Worm (Caenorhabditis elegans): ENCODE measurements around the gene algn-11.
A peak's percentile ranks its signal among the peaks of the same experiment; 100 is the strongest.

Gene algn-11

ce11 chrIII:7258931-7259330, 31.4 kb downstream of the algn-11 start, which contains the start of gene B0361.4:
Gene B0361.4 (plus strand): TSS chrIII:7258991.
- TF ChIP-seq ceh-16 (tag; optimal IDR thresholded peaks at IDR 0.05) (no peak), mab-5 (tag; optimal IDR thresholded peaks at IDR 0.05) (no peak), unc-55 (GFP tag; optimal IDR thresholded peaks at IDR 0.05) (no peak), sem-4 (tag; optimal IDR thresholded peaks at IDR 0.05) (no peak), blmp-1 (tag; optimal IDR thresholded peaks at IDR 0.05; ENCODE audit: insufficient read depth) (no peak), aly-2 (tag; optimal IDR thresholded peaks at IDR 0.05) (no peak), lin-11 (tag; optimal IDR thresholded peaks at IDR 0.05) (no peak), nhr-12 (tag; optimal IDR thresholded peaks at IDR 0.05) (no peak), elt-3 (tag; optimal IDR thresholded peaks at IDR 0.05) (no peak)

ce11 chrIII:7253669-7254068, 36.7 kb downstream of the algn-11 start:
- TF ChIP-seq C34F6.9 (tag; optimal IDR thresholded peaks at IDR 0.05) (no peak), nhr-12 (tag; optimal IDR thresholded peaks at IDR 0.05) (no peak), nhr-10 (tag; optimal IDR thresholded peaks at IDR 0.05) (no peak), sma-9 (GFP tag; optimal IDR thresholded peaks at IDR 0.05) (peak; percentile 41), sma-9 (tag; optimal IDR thresholded peaks at IDR 0.05) (no peak), ama-1 (optimal IDR thresholded peaks at IDR 0.05) (no peak), nhr-25 (tag; optimal IDR thresholded peaks at IDR 0.05) (no peak), ztf-1 (GFP tag; conservative IDR thresholded peaks at IDR 0.05) (no peak), lsy-2 (tag; optimal IDR thresholded peaks at IDR 0.05) (peak in 1 of 2 experiments; percentile 21)

ce11 chrIII:7247740-7248139, 42.6 kb downstream of the algn-11 start, which contains the start of gene zmp-6:
Gene zmp-6 (minus strand): TSS chrIII:7247840.
- TF ChIP-seq ceh-16 (tag; optimal IDR thresholded peaks at IDR 0.05) (no peak), blmp-1 (tag; optimal IDR thresholded peaks at IDR 0.05; ENCODE audit: insufficient read depth) (no peak), crh-2 (tag; optimal IDR thresholded peaks at IDR 0.05) (no peak), C34F6.9 (tag; optimal IDR thresholded peaks at IDR 0.05) (no peak), sma-9 (GFP tag; optimal IDR thresholded peaks at IDR 0.05) (no peak), sma-9 (tag; optimal IDR thresholded peaks at IDR 0.05) (no peak), ztf-11 (tag; optimal IDR thresholded peaks at IDR 0.05) (no peak), nhr-129 (tag; optimal IDR thresholded peaks at IDR 0.05) (no peak), unc-55 (GFP tag; optimal IDR thresholded peaks at IDR 0.05) (no peak), unc-39 (tag; optimal IDR thresholded peaks at IDR 0.05) (no peak), F13H6.1 (tag; optimal IDR thresholded peaks at IDR 0.05) (no peak), sem-4 (tag; optimal IDR thresholded peaks at IDR 0.05) (no peak)

- no peak for TF ChIP-seq unc-62 (GFP tag; optimal IDR thresholded peaks at IDR 0.05)
- no peak for TF ChIP-seq nhr-12 (tag; optimal IDR thresholded peaks at IDR 0.05)
- TF ChIP-seq nhr-21 (tag; optimal IDR thresholded peaks at IDR 0.05): no peak
- no peak for TF ChIP-seq unc-55 (GFP tag; optimal IDR thresholded peaks at IDR 0.05)
- TF ChIP-seq ztf-1 (GFP tag; conservative IDR thresholded peaks at IDR 0.05): no peak
Observed at ce11 chrIII:7246389-7246788, 44.0 kb downstream of the algn-11 start.

- TF ChIP-seq ZK546.5 (tag; optimal IDR thresholded peaks at IDR 0.05) (no peak), nhr-10 (tag; optimal IDR thresholded peaks at IDR 0.05) (no peak), lin-11 (tag; optimal IDR thresholded peaks at IDR 0.05) (no peak), nhr-25 (tag; optimal IDR thresholded peaks at IDR 0.05) (no peak), egl-27 (tag; optimal IDR thresholded peaks at IDR 0.05) (no peak), blmp-1 (tag; optimal IDR thresholded peaks at IDR 0.05; ENCODE audit: insufficient read depth) (no peak), ztf-11 (tag; optimal IDR thresholded peaks at IDR 0.05) (no peak), dmd-4 (tag; optimal IDR thresholded peaks at IDR 0.05) (no peak), lin-39 (tag; optimal IDR thresholded peaks at IDR 0.05) (no peak), unc-55 (GFP tag; optimal IDR thresholded peaks at IDR 0.05) (no peak), nhr-12 (tag; optimal IDR thresholded peaks at IDR 0.05) (no peak), lsy-2 (tag; optimal IDR thresholded peaks at IDR 0.05) (no peak), mbf-1 (tag; optimal IDR thresholded peaks at IDR 0.05) (no peak), mdl-1 (tag; optimal IDR thresholded peaks at IDR 0.05) (no peak)
Observed at ce11 chrIII:7242988-7243387, 47.4 kb downstream of the algn-11 start, which contains the start of gene osm-10. Gene osm-10 (plus strand): TSS chrIII:7243280.

- TF ChIP-seq nhr-11 (tag; optimal IDR thresholded peaks at IDR 0.05) (no peak), nhr-10 (tag; optimal IDR thresholded peaks at IDR 0.05) (no peak), C34F6.9 (tag; optimal IDR thresholded peaks at IDR 0.05) (no peak), sem-4 (tag; optimal IDR thresholded peaks at IDR 0.05) (no peak), lsy-2 (tag; optimal IDR thresholded peaks at IDR 0.05) (no peak), mdl-1 (tag; optimal IDR thresholded peaks at IDR 0.05) (no peak), nhr-21 (tag; optimal IDR thresholded peaks at IDR 0.05) (no peak)
Observed at ce11 chrIII:7241065-7241464, 49.3 kb downstream of the algn-11 start, which contains the start of gene ztf-31. Gene ztf-31 (plus strand): TSS chrIII:7241365.
